Fruit fly (Drosophila melanogaster): Measurements from ENCODE around the gene CG10616.

The CG10616 gene

DNA sequence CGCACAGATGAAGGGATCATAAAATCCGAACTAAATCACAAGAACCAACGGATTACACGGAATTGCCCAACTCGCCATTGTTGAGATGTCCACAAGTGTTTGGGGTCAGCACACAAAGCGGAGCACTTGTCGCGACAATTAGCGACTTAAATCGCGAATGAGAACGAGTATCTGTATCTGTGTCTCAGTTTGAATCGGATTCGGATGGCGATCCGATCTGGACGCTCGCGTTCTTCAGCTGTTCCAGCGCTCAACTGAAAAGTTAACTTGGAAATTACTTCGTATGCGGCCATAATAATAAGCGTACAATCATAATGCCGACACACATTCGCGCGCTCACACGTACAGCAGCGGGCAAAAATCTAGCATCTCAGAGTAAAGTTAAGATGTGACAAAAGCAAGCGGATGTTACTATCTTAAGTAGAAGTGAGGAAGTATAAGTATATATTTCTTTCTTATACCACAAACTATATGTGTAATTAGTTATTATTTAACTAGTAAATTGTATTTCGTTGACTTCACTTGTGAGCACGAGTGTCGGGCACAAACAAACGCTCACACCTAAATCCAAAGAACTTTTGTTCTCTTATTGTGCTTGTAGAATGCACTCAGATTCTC lies 19.0 kb downstream of the CG10616 start, which contains the start of gene CG10660 (continued):
- TF ChIP-seq slp2 (GFP tag; optimal IDR thresholded peaks at IDR 0.05) (peak; percentile 68), CG12769 (tag; optimal IDR thresholded peaks at IDR 0.05) (peak; percentile 90), seq (GFP tag; IDR thresholded peaks at IDR 0.05) (peak; percentile 88), luna (GFP tag; optimal IDR thresholded peaks at IDR 0.05) (peak; percentile 18), CG8290 (GFP tag; optimal IDR thresholded peaks at IDR 0.05) (no peak), CG8290 (tag; optimal IDR thresholded peaks at IDR 0.05) (peak in 1 of 2 experiments; percentile 91), Awh (GFP tag; IDR thresholded peaks at IDR 0.05) (peak; percentile 81), CG30403 (GFP tag; optimal IDR thresholded peaks at IDR 0.05) (peak; percentile 88), CG5180 (GFP tag; optimal IDR thresholded peaks at IDR 0.05) (peak; percentile 68), chinmo (GFP tag; IDR thresholded peaks at IDR 0.05; ENCODE audit: partially characterized antibody) (no peak), CG12236 (GFP tag; optimal IDR thresholded peaks at IDR 0.05) (peak; percentile 46), CG12659 (GFP tag; optimal IDR thresholded peaks at IDR 0.05) (peak; percentile 84), croc (GFP tag; conservative IDR thresholded peaks at IDR 0.05) (peak; percentile 63), CkIIα-i1 (GFP tag; IDR thresholded peaks at IDR 0.05) (peak; percentile 19; the same call in 1 of the 2 replicates), Atf-2 (GFP tag; optimal IDR thresholded peaks at IDR 0.05) (peak; percentile 53), tup (GFP tag; optimal IDR thresholded peaks at IDR 0.05) (peak; percentile 66), Bteb2 (GFP tag; optimal IDR thresholded peaks at IDR 0.05) (peak; percentile 61), HLH3B (GFP tag; IDR thresholded peaks at IDR 0.05) (peak; percentile 92), CG33213 (GFP tag; optimal IDR thresholded peaks at IDR 0.05) (peak; percentile 53), CG11085 (GFP tag; IDR thresholded peaks at IDR 0.05) (peak; percentile 60; the same call in 1 of the 2 replicates), ERR (GFP tag; optimal IDR thresholded peaks at IDR 0.05) (peak; percentile 10), CG18262 (tag; optimal IDR thresholded peaks at IDR 0.05) (peak; percentile 88), yki (optimal IDR thresholded peaks at IDR 0.05) (no peak), exex (tag; optimal IDR thresholded peaks at IDR 0.05) (peak; percentile 22), CG32767 (GFP tag; IDR thresholded peaks at IDR 0.05) (peak; percentile 85), HmgD (GFP tag; optimal IDR thresholded peaks at IDR 0.05) (no peak), D19B (GFP tag; optimal IDR thresholded peaks at IDR 0.05) (peak; percentile 61), kah (GFP tag; optimal IDR thresholded peaks at IDR 0.05) (peak; percentile 66), ab (GFP tag; optimal IDR thresholded peaks at IDR 0.05) (peak; percentile 58), tx (GFP tag; optimal IDR thresholded peaks at IDR 0.05) (peak; percentile 39), Mes4 (GFP tag; optimal IDR thresholded peaks at IDR 0.05) (peak; percentile 74), CG4282 (GFP tag; optimal IDR thresholded peaks at IDR 0.05) (no peak), CG9727 (GFP tag; optimal IDR thresholded peaks at IDR 0.05) (peak; percentile 84), CG14710 (tag; optimal IDR thresholded peaks at IDR 0.05) (peak; percentile 81), otp (GFP tag; IDR thresholded peaks at IDR 0.05) (peak; percentile 91), Hr78 (GFP tag; optimal IDR thresholded peaks at IDR 0.05) (peak in 1 of 2 experiments; percentile 67), CG30431 (GFP tag; optimal IDR thresholded peaks at IDR 0.05) (peak; percentile 73)

DNA sequence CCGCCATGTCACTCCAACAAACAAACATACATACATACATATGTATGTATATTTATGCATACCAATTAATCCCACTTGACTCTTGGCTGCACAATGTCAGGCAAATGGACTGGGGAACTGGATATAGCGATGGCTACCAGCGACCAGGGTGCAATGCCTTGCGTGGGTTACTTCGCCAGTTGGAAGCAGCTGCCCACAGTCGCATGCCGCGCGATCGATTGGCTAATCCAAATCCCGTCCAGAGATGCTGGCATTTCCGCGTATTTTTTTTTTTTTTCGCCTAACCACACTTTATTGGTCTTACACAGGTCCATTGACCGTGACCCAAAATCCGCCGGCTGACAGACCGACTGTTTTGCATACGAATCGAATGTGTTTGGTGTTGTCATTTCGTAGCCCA lies 22.7 kb downstream of the CG10616 start:
- TF ChIP-seq slp2 (GFP tag; optimal IDR thresholded peaks at IDR 0.05) = no peak
- no peak for TF ChIP-seq abd-A (tag; optimal IDR thresholded peaks at IDR 0.05)
- no peak for TF ChIP-seq hkb (optimal IDR thresholded peaks at IDR 0.05)
- TF ChIP-seq hkb (GFP tag; IDR thresholded peaks at IDR 0.05) = no peak
- no peak for TF ChIP-seq maf-S (GFP tag; optimal IDR thresholded peaks at IDR 0.05)
- no peak for TF ChIP-seq BEAF-32 (GFP tag; optimal IDR thresholded peaks at IDR 0.05)
- peak in 1 of 2 experiments; percentile 85 for TF ChIP-seq Eip74EF (GFP tag; optimal IDR thresholded peaks at IDR 0.05)
- TF ChIP-seq ftz-f1 (GFP tag; optimal IDR thresholded peaks at IDR 0.05) = peak; percentile 32
- peak; percentile 27; the same call in 1 of the 2 replicates for TF ChIP-seq vvl (GFP tag; IDR thresholded peaks at IDR 0.05)
- TF ChIP-seq sqz (GFP tag; optimal IDR thresholded peaks at IDR 0.05) = peak; percentile 28
- TF ChIP-seq Mad (GFP tag; optimal IDR thresholded peaks at IDR 0.05) = no peak
- peak; percentile 58; the same call in 1 of the 3 replicates for TF ChIP-seq sr (GFP tag; IDR thresholded peaks at IDR 0.05)
- no peak for TF ChIP-seq peb (GFP tag; IDR thresholded peaks at IDR 0.05)
- TF ChIP-seq sens-2 (GFP tag; IDR thresholded peaks at IDR 0.05) = no peak
- no peak for TF ChIP-seq trem (tag; optimal IDR thresholded peaks at IDR 0.05)
